Worm (Caenorhabditis elegans): ENCODE data around the gene C01G10.7.

DNA sequence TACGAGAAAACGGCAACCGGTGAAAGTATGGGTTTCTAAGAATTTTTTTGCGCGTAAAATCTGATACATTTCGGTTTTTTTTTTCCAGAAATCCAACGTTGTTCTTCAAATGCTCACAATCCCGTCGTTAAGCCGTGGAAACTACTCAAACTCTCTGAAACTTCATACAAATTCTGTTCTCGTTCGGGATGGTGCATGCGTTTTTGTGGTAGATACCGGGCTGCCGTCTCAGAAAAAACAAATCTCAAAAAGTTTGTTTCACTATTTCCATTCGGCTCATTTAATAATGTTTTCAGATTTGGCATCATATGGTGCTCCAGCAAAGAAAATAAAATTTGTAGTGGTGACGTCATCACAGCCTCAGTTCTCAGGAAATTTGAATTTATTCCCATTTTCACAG, 30.8 kb upstream of the C01G10.7 start:
- TF ChIP-seq tab-1 (GFP tag; IDR thresholded peaks at IDR 0.05) (no peak), ref-1 (GFP tag; conservative IDR thresholded peaks at IDR 0.05) (no peak), ztf-23 (GFP tag; IDR thresholded peaks at IDR 0.05) (no peak), klf-2 (GFP tag; conservative IDR thresholded peaks at IDR 0.05) (no peak), flt-1 (GFP tag; IDR thresholded peaks at IDR 0.05) (no peak), med-1 (GFP tag; optimal IDR thresholded peaks at IDR 0.05; ENCODE audit: insufficient read depth) (no peak), cog-1 (tag; optimal IDR thresholded peaks at IDR 0.05) (no peak), T22C8.4 (GFP tag; IDR thresholded peaks at IDR 0.05) (no peak), ztf-29 (GFP tag; IDR thresholded peaks at IDR 0.05) (no peak)

Data from whole organism, midembryonic.